Fruit fly (Drosophila melanogaster) whole organism, embryonic: Measurements from ENCODE around the gene Ucp4A.

Source experiments
- Ada2b ChIP-seq: fragments of 200-800 bp; sonication (Bioruptor generic); IDR thresholded peaks from 2 replicates; pipeline ENCODE4 v1.3.6; 2022; ENCODE audit warnings: missing biosample characterization, missing genetic modification characterization
- CG11456 ChIP-seq: fragments of 200-800 bp; sonication (Bioruptor generic); IDR thresholded peaks from 3 replicates; pipeline ENCODE4 v1.3.6; 2022; ENCODE audit warnings: missing biosample characterization, missing genetic modification characterization
- CG12219 ChIP-seq: fragments of 200-800 bp; sonication (Bioruptor generic); optimal IDR thresholded peaks from 3 replicates; lab custom pipeline; 2018; ENCODE audit warnings: missing biosample characterization, mild to moderate bottlenecking, missing genetic modification characterization
- CG13624 ChIP-seq: fragments of 200-800 bp; sonication (Bioruptor generic); optimal IDR thresholded peaks from 2 replicates; lab custom pipeline; 2016; ENCODE audit warnings: missing biosample characterization, missing genetic modification characterization
- CG17912 ChIP-seq: fragments of 200-800 bp; sonication (Bioruptor generic); optimal IDR thresholded peaks from 2 replicates; lab custom pipeline; 2018; ENCODE audit warnings: missing biosample characterization, mild to moderate bottlenecking, missing genetic modification characterization
- CG18619 ChIP-seq: fragments of 200-800 bp; sonication (Bioruptor generic); optimal IDR thresholded peaks from 3 replicates; lab custom pipeline; 2017; ENCODE audit warnings: missing biosample characterization, mild to moderate bottlenecking, missing genetic modification characterization
- CG2116 ChIP-seq: fragments of 200-800 bp; sonication (Bioruptor generic); optimal IDR thresholded peaks from 3 replicates; lab custom pipeline; 2018; ENCODE audit warnings: missing biosample characterization, mild to moderate bottlenecking, missing genetic modification characterization
- CG2120 ChIP-seq: fragments of 200-800 bp; sonication (Bioruptor generic); optimal IDR thresholded peaks from 3 replicates; lab custom pipeline; 2016; ENCODE audit warnings: missing biosample characterization, missing genetic modification characterization
- CG2199 ChIP-seq: fragments of 200-800 bp; sonication (Bioruptor generic); IDR thresholded peaks from 3 replicates; pipeline ENCODE4 v1.3.6; 2022; ENCODE audit warnings: missing biosample characterization, missing genetic modification characterization
- CG2202 ChIP-seq: fragments of 200-800 bp; sonication (Bioruptor generic); optimal IDR thresholded peaks from 2 replicates; lab custom pipeline; 2018; ENCODE audit warnings: missing biosample characterization, mild to moderate bottlenecking, missing genetic modification characterization
- CG30403 ChIP-seq: fragments of 200-800 bp; sonication (Bioruptor generic); optimal IDR thresholded peaks from 3 replicates; lab custom pipeline; 2016; ENCODE audit warnings: missing biosample characterization, missing genetic modification characterization
- CG34376 ChIP-seq: fragments of 200-800 bp; sonication (Bioruptor generic); optimal IDR thresholded peaks from 2 replicates; lab custom pipeline; 2018; ENCODE audit warnings: missing biosample characterization, mild to moderate bottlenecking, missing genetic modification characterization
- CG4328 ChIP-seq: fragments of 200-800 bp; sonication (Bioruptor generic); optimal IDR thresholded peaks from 3 replicates; lab custom pipeline; 2017; ENCODE audit warnings: missing biosample characterization, missing genetic modification reagents, missing genetic modification characterization
- CG6689 ChIP-seq: fragments of 200-800 bp; sonication (Bioruptor generic); IDR thresholded peaks from 2 replicates; pipeline ENCODE4 v1.3.6; 2022; ENCODE audit warnings: missing biosample characterization, missing genetic modification characterization
- CG7271 ChIP-seq: fragments of 200-800 bp; sonication (Bioruptor generic); optimal IDR thresholded peaks from 2 replicates; lab custom pipeline; 2018; ENCODE audit warnings: missing biosample characterization, mild to moderate bottlenecking, missing genetic modification characterization, moderate library complexity
- CG9797 ChIP-seq: fragments of 200-800 bp; sonication (Bioruptor generic); optimal IDR thresholded peaks from 3 replicates; lab custom pipeline; 2018; ENCODE audit warnings: missing biosample characterization, mild to moderate bottlenecking, missing genetic modification characterization
- Camta ChIP-seq: fragments of 200-800 bp; sonication (Bioruptor generic); optimal IDR thresholded peaks from 2 replicates; lab custom pipeline; 2016; ENCODE audit warnings: missing biosample characterization, missing genetic modification characterization
- CrebB ChIP-seq: fragments of 200-800 bp; sonication (Bioruptor generic); optimal IDR thresholded peaks from 3 replicates; lab custom pipeline; 2018; ENCODE audit warnings: missing biosample characterization, mild to moderate bottlenecking, missing genetic modification characterization
- Dad ChIP-seq: fragments of 200-800 bp; sonication (Bioruptor generic); optimal IDR thresholded peaks from 3 replicates; lab custom pipeline; 2016; ENCODE audit warnings: missing biosample characterization, missing genetic modification characterization
- Doc3 ChIP-seq: fragments of 200-800 bp; sonication (Bioruptor generic); IDR thresholded peaks from 3 replicates; pipeline ENCODE4 v1.3.6; 2022; ENCODE audit warnings: missing biosample characterization, missing genetic modification characterization; ENCODE audit not compliant: partially characterized antibody
- Dp ChIP-seq: fragments of 200-800 bp; sonication (Bioruptor generic); optimal IDR thresholded peaks from 2 replicates; lab custom pipeline; 2018; ENCODE audit warnings: missing biosample characterization, mild to moderate bottlenecking, missing genetic modification characterization, moderate library complexity
- E2f2 ChIP-seq: fragments of 200-800 bp; sonication (Bioruptor generic); IDR thresholded peaks from 2 replicates; pipeline ENCODE4 v1.3.6; 2022; ENCODE audit warnings: missing biosample characterization, missing genetic modification characterization
- H2.0 ChIP-seq: fragments of 200-800 bp; sonication (Bioruptor generic); IDR thresholded peaks from 2 replicates; pipeline ENCODE4 v1.3.6; 2022; ENCODE audit warnings: missing biosample characterization, missing genetic modification characterization
- HHEX ChIP-seq: fragments of 200-800 bp; sonication (Bioruptor generic); optimal IDR thresholded peaks from 3 replicates; lab custom pipeline; 2017; ENCODE audit warnings: missing biosample characterization, mild to moderate bottlenecking, missing genetic modification characterization, missing genetic modification reagents
- Nf-YC ChIP-seq: fragments of 200-800 bp; optimal IDR thresholded peaks from 3 replicates; lab custom pipeline; 2019; ENCODE audit warnings: missing biosample characterization, mild to moderate bottlenecking, missing genetic modification characterization, moderate library complexity
- Poxn ChIP-seq: fragments of 200-800 bp; sonication (Bioruptor generic); IDR thresholded peaks from 2 replicates; pipeline ENCODE4 v1.3.6; 2022; ENCODE audit warnings: missing biosample characterization, missing genetic modification characterization
- Sox100B ChIP-seq: fragments of 200-800 bp; sonication (Bioruptor generic); optimal IDR thresholded peaks from 3 replicates; lab custom pipeline; 2018; ENCODE audit warnings: missing biosample characterization, mild to moderate bottlenecking, missing genetic modification characterization
- Stat92E ChIP-seq, 3 experiments: fragments of >200 bp in 2 of 3; fragments of 200-800 bp in 1 of 3; sonication (Bioruptor generic) in 1 of 3; optimal IDR thresholded peaks; 2 replicates each; lab custom pipeline; 2017 to 2019; ENCODE audit warnings: missing biosample characterization in 3 of 3, missing genetic modification characterization in 3 of 3, mild to moderate bottlenecking in 1 of 3, moderate library complexity in 1 of 3
- ash1 ChIP-seq: fragments of 200-800 bp; sonication (Bioruptor generic); optimal IDR thresholded peaks from 2 replicates; lab custom pipeline; 2018; ENCODE audit warnings: missing biosample characterization, mild to moderate bottlenecking, missing genetic modification characterization
- az2 ChIP-seq: fragments of 200-800 bp; sonication (Bioruptor generic); optimal IDR thresholded peaks from 3 replicates; lab custom pipeline; 2016; ENCODE audit warnings: missing biosample characterization, missing genetic modification characterization
- bcd ChIP-seq: fragments of 200-800 bp; sonication (Bioruptor generic); optimal IDR thresholded peaks from 2 replicates; lab custom pipeline; 2017; ENCODE audit warnings: missing biosample characterization, mild to moderate bottlenecking, missing genetic modification characterization
- chinmo ChIP-seq: fragments of 200-800 bp; sonication (Bioruptor generic); IDR thresholded peaks from 4 replicates; pipeline ENCODE4 v1.3.6; 2022; ENCODE audit warnings: missing biosample characterization, missing genetic modification characterization; ENCODE audit not compliant: partially characterized antibody
- emc ChIP-seq: fragments of 200-800 bp; sonication (Bioruptor generic); optimal IDR thresholded peaks from 2 replicates; lab custom pipeline; 2016; ENCODE audit warnings: missing biosample characterization, missing genetic modification characterization
- eve ChIP-seq, 2 experiments: fragments of >200 bp; optimal IDR thresholded peaks; 2 replicates each; lab custom pipeline; 2017; ENCODE audit warnings: missing biosample characterization in 2 of 2, missing genetic modification characterization in 2 of 2
- fru ChIP-seq: fragments of >200 bp; optimal IDR thresholded peaks from 2 replicates; lab custom pipeline; 2017
- gce ChIP-seq: fragments of 200-800 bp; sonication (Bioruptor generic); IDR thresholded peaks from 3 replicates; pipeline ENCODE4 v1.3.6; 2022; ENCODE audit warnings: missing biosample characterization, missing genetic modification characterization
- hkb ChIP-seq, 2 experiments: fragments of 200-800 bp in 1 of 2; fragments of >200 bp in 1 of 2; sonication (Bioruptor generic) in 1 of 2; IDR thresholded peaks in 1 of 2; optimal IDR thresholded peaks in 1 of 2; 2 replicates each; pipeline versions ENCODE4 v1.3.6 to Lab custom; 2017 to 2022; ENCODE audit warnings: missing biosample characterization in 1 of 2, missing genetic modification characterization in 1 of 2
- insv ChIP-seq, 2 experiments: fragments of 200-800 bp; sonication (Bioruptor generic); optimal IDR thresholded peaks; 3 replicates each; lab custom pipeline; 2016 to 2018; ENCODE audit warnings: missing biosample characterization in 2 of 2, missing genetic modification characterization in 2 of 2
- jumu ChIP-seq: fragments of 200-800 bp; sonication (Bioruptor generic); optimal IDR thresholded peaks from 3 replicates; lab custom pipeline; 2016; ENCODE audit warnings: missing biosample characterization, missing genetic modification characterization
- klu ChIP-seq: fragments of 200-800 bp; sonication (Bioruptor generic); IDR thresholded peaks from 2 replicates; pipeline ENCODE4 v1.3.6; 2022; ENCODE audit warnings: missing biosample characterization, missing genetic modification characterization
- onecut ChIP-seq: fragments of 200-800 bp; sonication (Bioruptor generic); IDR thresholded peaks from 2 replicates; pipeline ENCODE4 v1.3.6; 2022; ENCODE audit warnings: missing biosample characterization, missing genetic modification characterization
- peb ChIP-seq: fragments of 200-800 bp; sonication (Bioruptor generic); IDR thresholded peaks from 2 replicates; pipeline ENCODE4 v1.3.6; 2022; ENCODE audit warnings: missing biosample characterization, missing genetic modification characterization
- pum ChIP-seq: fragments of 200-800 bp; sonication (Bioruptor generic); optimal IDR thresholded peaks from 2 replicates; lab custom pipeline; 2016; ENCODE audit warnings: missing biosample characterization, missing genetic modification characterization
- slp2 ChIP-seq: fragments of 200-800 bp; sonication (Bioruptor generic); optimal IDR thresholded peaks from 2 replicates; lab custom pipeline; 2016; ENCODE audit warnings: missing biosample characterization, missing genetic modification characterization
- ssp ChIP-seq: fragments of 200-800 bp; sonication (Bioruptor generic); IDR thresholded peaks from 2 replicates; pipeline ENCODE4 v1.3.6; 2022; ENCODE audit warnings: missing biosample characterization, missing genetic modification characterization
- tio ChIP-seq: fragments of 200-800 bp; sonication (Bioruptor generic); optimal IDR thresholded peaks from 2 replicates; lab custom pipeline; 2017; ENCODE audit warnings: missing biosample characterization, missing genetic modification characterization, inconsistent platforms
- tll ChIP-seq, 2 experiments: fragments of 200-800 bp in 1 of 2; fragments of >200 bp in 1 of 2; sonication (Bioruptor generic) in 1 of 2; optimal IDR thresholded peaks; 2 replicates each; lab custom pipeline; 2017 to 2019; ENCODE audit warnings: missing biosample characterization in 2 of 2, missing genetic modification characterization in 2 of 2, mild to moderate bottlenecking in 1 of 2, moderate library complexity in 1 of 2
- tx ChIP-seq: fragments of 200-800 bp; sonication (Bioruptor generic); optimal IDR thresholded peaks from 2 replicates; lab custom pipeline; 2016; ENCODE audit warnings: missing biosample characterization, missing genetic modification characterization
- vnd ChIP-seq: fragments of 200-800 bp; sonication (Bioruptor generic); IDR thresholded peaks from 3 replicates; pipeline ENCODE4 v1.3.6; 2022; ENCODE audit warnings: missing biosample characterization, missing genetic modification characterization; ENCODE audit not compliant: partially characterized antibody

Gene Ucp4A

dm6 chrX:17880269-17880889, 35.6 kb downstream of the Ucp4A start:
- peak; percentile 93 for TF ChIP-seq CG12219 (GFP tag; lab: Kevin White, UChicago)
- TF ChIP-seq pum (GFP tag; lab: Kevin White, UChicago) = peak; percentile 94
- peak; percentile 96 for TF ChIP-seq CG30403 (GFP tag; lab: Kevin White, UChicago)
- peak; percentile 86 for TF ChIP-seq ssp
- peak; percentile 91 for TF ChIP-seq HHEX (GFP tag; lab: Kevin White, UChicago)
- no peak for TF ChIP-seq Doc3
- no peak for TF ChIP-seq tll (GFP tag; optimal IDR thresholded peaks at IDR 0.05; lab: Kevin White, UChicago)
- peak; percentile 50 for TF ChIP-seq CG2116 (GFP tag; lab: Kevin White, UChicago)
- TF ChIP-seq CG13624 = peak; percentile 97
- TF ChIP-seq ash1 = peak; percentile 62
- peak in 1 of 3 experiments; percentile 84 for TF ChIP-seq Stat92E (GFP tag; optimal IDR thresholded peaks at IDR 0.05; lab: Kevin White, UChicago)
- peak; percentile 14 for TF ChIP-seq Dp (GFP tag; lab: Kevin White, UChicago)
- TF ChIP-seq CG2202 (tag; lab: Kevin White, UChicago) = peak; percentile 79
- peak; percentile 95 for TF ChIP-seq Ada2b (GFP tag; lab: Robert Waterston, UW)
- peak; percentile 87 for TF ChIP-seq CG4328
- peak in 1 of 2 experiments; percentile 89 for TF ChIP-seq eve (GFP tag; optimal IDR thresholded peaks at IDR 0.05; lab: Kevin White, UChicago)
- peak; percentile 94 for TF ChIP-seq CG6689 (GFP tag; lab: Robert Waterston, UW)
- TF ChIP-seq peb (GFP tag; lab: Robert Waterston, UW) = peak; percentile 93
- TF ChIP-seq hkb (optimal IDR thresholded peaks at IDR 0.05; lab: Kevin White, UChicago) = no peak
- peak; percentile 93 for TF ChIP-seq hkb (GFP tag; IDR thresholded peaks at IDR 0.05; lab: Robert Waterston, UW)
- peak; percentile 82 for TF ChIP-seq CG34376 (GFP tag; lab: Kevin White, UChicago)
- peak; percentile 82 for TF ChIP-seq Sox100B (GFP tag; lab: Kevin White, UChicago)
- TF ChIP-seq E2f2 (GFP tag; lab: Robert Waterston, UW) = peak; percentile 80
- peak; percentile 93 for TF ChIP-seq CG18619 (GFP tag; lab: Kevin White, UChicago)
- TF ChIP-seq CG9797 (GFP tag; lab: Kevin White, UChicago) = no peak
- peak; percentile 97 for TF ChIP-seq H2.0
- peak; percentile 95 for TF ChIP-seq CrebB (tag; lab: Kevin White, UChicago)
- TF ChIP-seq tx (GFP tag; lab: Kevin White, UChicago) = peak; percentile 92
- TF ChIP-seq klu (GFP tag; lab: Robert Waterston, UW) = peak; percentile 93
- peak; percentile 79 for TF ChIP-seq emc (GFP tag; lab: Kevin White, UChicago)
- TF ChIP-seq CG11456 = peak; percentile 98
- TF ChIP-seq onecut = peak; percentile 91
- peak; percentile 97 for TF ChIP-seq jumu (GFP tag; lab: Kevin White, UChicago)
- TF ChIP-seq gce (GFP tag; lab: Robert Waterston, UW) = peak; percentile 87
- TF ChIP-seq Dad (GFP tag; lab: Kevin White, UChicago) = peak; percentile 96
- TF ChIP-seq fru = no peak
- TF ChIP-seq insv (GFP tag; optimal IDR thresholded peaks at IDR 0.05; lab: Kevin White, UChicago) = peak in 1 of 2 experiments; percentile 54
- no peak for TF ChIP-seq CG2199 (GFP tag; lab: Robert Waterston, UW)
- peak; percentile 93 for TF ChIP-seq bcd (GFP tag; lab: Kevin White, UChicago)
- peak; percentile 9 for TF ChIP-seq CG7271 (tag; lab: Kevin White, UChicago)
- peak; percentile 95 for TF ChIP-seq az2 (GFP tag; lab: Kevin White, UChicago)
- TF ChIP-seq chinmo (GFP tag; lab: Robert Waterston, UW) = 0 out of 4 replicates have a peak, but pooled peaks have one; percentile 30
- TF ChIP-seq CG2120 = peak; percentile 98
- TF ChIP-seq Poxn (GFP tag; lab: Robert Waterston, UW) = peak; percentile 87
- TF ChIP-seq Nf-YC (tag; lab: Kevin White, UChicago) = peak; percentile 81
- peak; percentile 92 for TF ChIP-seq tio (GFP tag; lab: Kevin White, UChicago)
- peak; percentile 92 for TF ChIP-seq Camta (GFP tag; lab: Kevin White, UChicago)
- peak; percentile 89 for TF ChIP-seq slp2 (GFP tag; lab: Kevin White, UChicago)
- peak; percentile 93 for TF ChIP-seq CG17912 (GFP tag; lab: Kevin White, UChicago)
- TF ChIP-seq vnd = no peak
